ENCODE assay signal across 2 worm cellular contexts in the genomic region with DNA sequence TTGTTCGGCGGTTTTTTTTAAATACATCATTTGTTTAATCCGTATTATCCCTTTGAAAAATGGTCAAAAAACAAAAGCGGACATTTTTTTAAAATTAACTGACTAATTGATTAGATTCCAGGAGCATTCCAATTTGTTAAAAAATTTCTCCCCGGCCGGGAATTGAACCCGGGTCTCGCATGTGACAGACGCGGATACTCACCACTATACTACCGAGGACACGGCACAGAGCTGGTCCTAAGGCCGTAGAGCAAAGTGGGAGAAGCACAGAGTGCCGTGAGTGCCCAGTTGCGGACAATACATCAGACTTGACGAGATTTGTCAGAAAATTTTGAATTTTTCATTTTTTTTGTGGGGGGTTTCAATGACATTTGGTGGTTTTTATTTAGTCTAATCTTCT.
TF ChIP-seq lines count a peak whose summit lies in the region.

No protein-coding gene starts in this region.

TF ChIP-seq in whole organism, L3 larva, 47 proteins besides CTCF, POLR2A, EP300 and RAD21 (continued from another document):
- TF ChIP-seq daf-12 (tag; optimal IDR thresholded peaks at IDR 0.05; lab: Kevin White, UChicago) (no peak), nhr-23 (tag; optimal IDR thresholded peaks at IDR 0.05; lab: Kevin White, UChicago) (no peak)

TF ChIP-seq in whole organism, young adult, 124 proteins besides CTCF, POLR2A, EP300 and RAD21 (continued from another document):
- TF ChIP-seq ccch-3 (GFP tag; optimal IDR thresholded peaks at IDR 0.05; lab: Kevin White, UChicago) (no peak), unc-62 (GFP tag; optimal IDR thresholded peaks at IDR 0.05; lab: Kevin White, UChicago) (no peak), snpc-3.4 (tag; optimal IDR thresholded peaks at IDR 0.05; lab: Kevin White, UChicago) (peak; percentile 80), hsf-1 (GFP tag; IDR thresholded peaks at IDR 0.05; lab: Robert Waterston, UW) (peak; percentile 71), F52B5.7 (tag; optimal IDR thresholded peaks at IDR 0.05; lab: Kevin White, UChicago) (peak; percentile 17), mxl-1 (tag; optimal IDR thresholded peaks at IDR 0.05; lab: Kevin White, UChicago) (peak; percentile 56), snpc-1.3 (tag; optimal IDR thresholded peaks at IDR 0.05; lab: Kevin White, UChicago; ENCODE audit: insufficient read depth) (peak; percentile 62), F57A8.1 (GFP tag; optimal IDR thresholded peaks at IDR 0.05; lab: Kevin White, UChicago) (no peak), ztf-22 (GFP tag; optimal IDR thresholded peaks at IDR 0.05; lab: Kevin White, UChicago) (no peak), lin-40 (tag; optimal IDR thresholded peaks at IDR 0.05; lab: Kevin White, UChicago) (no peak), die-1 (tag; optimal IDR thresholded peaks at IDR 0.05; lab: Kevin White, UChicago) (peak; percentile 71), hmg-1.2 (GFP tag; IDR thresholded peaks at IDR 0.05; lab: Robert Waterston, UW) (peak; percentile 67), hrde-1 (tag; optimal IDR thresholded peaks at IDR 0.05; lab: Kevin White, UChicago; ENCODE audit: borderline replicate concordance) (peak; percentile 27), nhr-120 (GFP tag; IDR thresholded peaks at IDR 0.05; lab: Robert Waterston, UW) (no peak), lin-26 (GFP tag; IDR thresholded peaks at IDR 0.05; lab: Robert Waterston, UW) (peak; percentile 83), aptf-2 (GFP tag; conservative IDR thresholded peaks at IDR 0.05; lab: Robert Waterston, UW) (no peak), madf-8 (GFP tag; conservative IDR thresholded peaks at IDR 0.05; lab: Robert Waterston, UW) (no peak), lin-54 (GFP tag; optimal IDR thresholded peaks at IDR 0.05; lab: Kevin White, UChicago) (peak; percentile 29), egl-44 (GFP tag; IDR thresholded peaks at IDR 0.05; lab: Robert Waterston, UW) (no peak), attf-3 (GFP tag; conservative IDR thresholded peaks at IDR 0.05; lab: Robert Waterston, UW) (no peak; the same call in 1 of the 2 replicates), dox-1 (GFP tag; IDR thresholded peaks at IDR 0.05; lab: Robert Waterston, UW) (peak; percentile 71), athp-1 (tag; optimal IDR thresholded peaks at IDR 0.05; lab: Kevin White, UChicago) (peak; percentile 11), cebp-2 (GFP tag; IDR thresholded peaks at IDR 0.05; lab: Robert Waterston, UW) (0 out of 2 replicates have a peak, but pooled peaks have one; percentile 49), chd-7 (tag; optimal IDR thresholded peaks at IDR 0.05; lab: Kevin White, UChicago) (peak; percentile 35), dpff-1 (tag; optimal IDR thresholded peaks at IDR 0.05; lab: Kevin White, UChicago) (no peak), pha-4 (tag; optimal IDR thresholded peaks at IDR 0.05; lab: Kevin White, UChicago) (no peak), Y95B8A.8 (GFP tag; IDR thresholded peaks at IDR 0.05; lab: Robert Waterston, UW) (no peak), nfyb-1 (GFP tag; IDR thresholded peaks at IDR 0.05; lab: Robert Waterston, UW) (no peak), zfh-2 (GFP tag; conservative IDR thresholded peaks at IDR 0.05; lab: Robert Waterston, UW) (no peak), let-526 (GFP tag; IDR thresholded peaks at IDR 0.05; lab: Robert Waterston, UW) (no peak), ztf-3 (GFP tag; optimal IDR thresholded peaks at IDR 0.05; lab: Kevin White, UChicago) (no peak), xnd-1 (tag; optimal IDR thresholded peaks at IDR 0.05; lab: Kevin White, UChicago) (no peak), nhr-90 (tag; optimal IDR thresholded peaks at IDR 0.05; lab: Kevin White, UChicago) (peak; percentile 71), sptf-2 (GFP tag; optimal IDR thresholded peaks at IDR 0.05; lab: Kevin White, UChicago) (no peak), Y53F4B.3 (GFP tag; IDR thresholded peaks at IDR 0.05; lab: Robert Waterston, UW) (no peak), tbx-9 (tag; optimal IDR thresholded peaks at IDR 0.05; lab: Kevin White, UChicago; ENCODE audit: borderline replicate concordance) (no peak), let-607 (tag; optimal IDR thresholded peaks at IDR 0.05; lab: Kevin White, UChicago) (peak in 1 of 2 experiments; percentile 29), bed-1 (GFP tag; IDR thresholded peaks at IDR 0.05; lab: Robert Waterston, UW) (no peak), nfya-1 (tag; optimal IDR thresholded peaks at IDR 0.05; lab: Kevin White, UChicago; ENCODE audit: borderline replicate concordance, insufficient read depth) (no peak), Y79H2A.3 (GFP tag; conservative IDR thresholded peaks at IDR 0.05; lab: Robert Waterston, UW) (no peak), F39B2.1 (GFP tag; IDR thresholded peaks at IDR 0.05; lab: Robert Waterston, UW) (no peak), F33H1.4 (GFP tag; IDR thresholded peaks at IDR 0.05; lab: Robert Waterston, UW) (peak; percentile 38; the same call in 1 of the 2 replicates), pbrm-1 (GFP tag; IDR thresholded peaks at IDR 0.05; lab: Robert Waterston, UW) (0 out of 2 replicates have a peak, but pooled peaks have one; percentile 46), Y56A3A.18 (GFP tag; IDR thresholded peaks at IDR 0.05; lab: Robert Waterston, UW) (no peak), egrh-3 (GFP tag; IDR thresholded peaks at IDR 0.05; lab: Robert Waterston, UW) (peak; percentile 26; the same call in 1 of the 2 replicates), ztf-26 (tag; optimal IDR thresholded peaks at IDR 0.05; lab: Kevin White, UChicago) (no peak), mcd-1 (GFP tag; IDR thresholded peaks at IDR 0.05; lab: Robert Waterston, UW) (peak; percentile 49; the same call in 1 of the 2 replicates), aptf-3 (GFP tag; IDR thresholded peaks at IDR 0.05; lab: Robert Waterston, UW) (no peak), T26A5.8 (tag; optimal IDR thresholded peaks at IDR 0.05; lab: Kevin White, UChicago) (no peak), ceh-91 (GFP tag; IDR thresholded peaks at IDR 0.05; lab: Robert Waterston, UW) (no peak), attf-6 (GFP tag; IDR thresholded peaks at IDR 0.05; lab: Robert Waterston, UW) (no peak), rec-8 (tag; optimal IDR thresholded peaks at IDR 0.05; lab: Kevin White, UChicago) (peak in 1 of 2 experiments; percentile 78), sdz-38 (tag; optimal IDR thresholded peaks at IDR 0.05; lab: Kevin White, UChicago) (no peak), C06A6.2 (GFP tag; conservative IDR thresholded peaks at IDR 0.05; lab: Robert Waterston, UW) (no peak), C17E4.6 (GFP tag; IDR thresholded peaks at IDR 0.05; lab: Robert Waterston, UW) (no peak), attf-5 (GFP tag; optimal IDR thresholded peaks at IDR 0.05; lab: Kevin White, UChicago) (peak; percentile 11), F57C9.4 (tag; optimal IDR thresholded peaks at IDR 0.05; lab: Kevin White, UChicago) (no peak), sea-2 (GFP tag; IDR thresholded peaks at IDR 0.05; lab: Robert Waterston, UW) (no peak), B0035.1 (tag; optimal IDR thresholded peaks at IDR 0.05; lab: Kevin White, UChicago) (no peak), dpl-1 (GFP tag; optimal IDR thresholded peaks at IDR 0.05; lab: Kevin White, UChicago) (no peak), mes-4 (tag; optimal IDR thresholded peaks at IDR 0.05; lab: Kevin White, UChicago) (no peak), ztf-25 (GFP tag; IDR thresholded peaks at IDR 0.05; lab: Robert Waterston, UW) (peak; percentile 76; the same call in 1 of the 2 replicates), B0261.1 (tag; optimal IDR thresholded peaks at IDR 0.05; lab: Kevin White, UChicago) (peak; percentile 88), F37B4.10 (GFP tag; IDR thresholded peaks at IDR 0.05; lab: Robert Waterston, UW) (no peak), F22D6.2 (tag; optimal IDR thresholded peaks at IDR 0.05; lab: Kevin White, UChicago) (no peak), rcor-1 (GFP tag; IDR thresholded peaks at IDR 0.05; lab: Robert Waterston, UW) (0 out of 2 replicates have a peak, but pooled peaks have one; percentile 46), rpc-1 (optimal IDR thresholded peaks at IDR 0.05; lab: Kevin White, UChicago) (peak; percentile 68), rpc-1 (tag; optimal IDR thresholded peaks at IDR 0.05; lab: Kevin White, UChicago) (peak; percentile 90), B0336.3 (GFP tag; IDR thresholded peaks at IDR 0.05; lab: Robert Waterston, UW) (no peak), lsl-1 (GFP tag; optimal IDR thresholded peaks at IDR 0.05; lab: Kevin White, UChicago) (peak; percentile 32), cebp-1 (GFP tag; IDR thresholded peaks at IDR 0.05; lab: Robert Waterston, UW) (no peak), cebp-1 (tag; optimal IDR thresholded peaks at IDR 0.05; lab: Kevin White, UChicago) (peak; percentile 43), egl-18 (GFP tag; IDR thresholded peaks at IDR 0.05; lab: Robert Waterston, UW) (no peak), gei-17 (GFP tag; optimal IDR thresholded peaks at IDR 0.05; lab: Kevin White, UChicago) (no peak)
TF ChIP-seq in whole organism, young adult: peak in this region for 45.
